Worm (Caenorhabditis elegans): ENCODE data around the gene puf-9.

Gene puf-9

ce11 chrX:5841060-5841642, at the start of gene puf-9 (continued):
- no peak for TF ChIP-seq sox-4 (tag; optimal IDR thresholded peaks at IDR 0.05)
- peak; percentile 46 for TF ChIP-seq unc-86 (tag; optimal IDR thresholded peaks at IDR 0.05)
- TF ChIP-seq ceh-45 (GFP tag; IDR thresholded peaks at IDR 0.05) = no peak
- no peak for TF ChIP-seq ceh-24 (tag; optimal IDR thresholded peaks at IDR 0.05)
- peak; percentile 49 for TF ChIP-seq ceh-6 (GFP tag; optimal IDR thresholded peaks at IDR 0.05)
- peak; percentile 95 for TF ChIP-seq ceh-31 (tag; optimal IDR thresholded peaks at IDR 0.05)
- no peak for TF ChIP-seq C38D4.7 (GFP tag; optimal IDR thresholded peaks at IDR 0.05)
- TF ChIP-seq pqm-1 (tag; optimal IDR thresholded peaks at IDR 0.05) = peak; percentile 71
- TF ChIP-seq nhr-11 (tag; optimal IDR thresholded peaks at IDR 0.05) = no peak
- no peak for TF ChIP-seq zip-5 (tag; optimal IDR thresholded peaks at IDR 0.05)
- TF ChIP-seq ttx-3 (tag; optimal IDR thresholded peaks at IDR 0.05) = no peak
- peak; percentile 71 for TF ChIP-seq syd-9 (tag; optimal IDR thresholded peaks at IDR 0.05)
- peak; percentile 78 for TF ChIP-seq pax-1 (tag; optimal IDR thresholded peaks at IDR 0.05)
- TF ChIP-seq madf-2 (tag; optimal IDR thresholded peaks at IDR 0.05) = peak; percentile 62
- peak; percentile 46 for TF ChIP-seq pha-2 (tag; optimal IDR thresholded peaks at IDR 0.05)
- TF ChIP-seq K02D7.2 (tag; optimal IDR thresholded peaks at IDR 0.05) = peak; percentile 25
- no peak for TF ChIP-seq npax-4 (tag; optimal IDR thresholded peaks at IDR 0.05)

ce11 chrX:5794432-5794831, 47.0 kb upstream of the puf-9 start:
- no peak for TF ChIP-seq pha-2 (tag; optimal IDR thresholded peaks at IDR 0.05)
- TF ChIP-seq nhr-11 (tag; optimal IDR thresholded peaks at IDR 0.05) = no peak
- TF ChIP-seq syd-9 (tag; optimal IDR thresholded peaks at IDR 0.05) = no peak
- TF ChIP-seq tbx-7 (tag; optimal IDR thresholded peaks at IDR 0.05) = no peak
- TF ChIP-seq npax-4 (tag; optimal IDR thresholded peaks at IDR 0.05) = no peak
- no peak for TF ChIP-seq hlh-6 (tag; optimal IDR thresholded peaks at IDR 0.05)
- TF ChIP-seq unc-3 (GFP tag; conservative IDR thresholded peaks at IDR 0.05) = no peak
- no peak for TF ChIP-seq unc-3 (tag; optimal IDR thresholded peaks at IDR 0.05)
- no peak for TF ChIP-seq ceh-48 (tag; optimal IDR thresholded peaks at IDR 0.05)
- no peak for TF ChIP-seq ceh-2 (tag; optimal IDR thresholded peaks at IDR 0.05)
- TF ChIP-seq rnt-1 (tag; optimal IDR thresholded peaks at IDR 0.05) = no peak
- no peak for TF ChIP-seq lim-6 (tag; optimal IDR thresholded peaks at IDR 0.05)

ce11 chrX:5798690-5799089, 42.7 kb upstream of the puf-9 start, which contains the start of gene F46G11.4:
TSS of gene F46G11.4 (minus strand) at chrX:5798790.
- TF ChIP-seq unc-42 (tag; optimal IDR thresholded peaks at IDR 0.05) (no peak), pax-1 (tag; optimal IDR thresholded peaks at IDR 0.05) (no peak), nhr-11 (tag; optimal IDR thresholded peaks at IDR 0.05) (no peak), ceh-22 (tag; optimal IDR thresholded peaks at IDR 0.05) (no peak), elt-4 (tag; optimal IDR thresholded peaks at IDR 0.05) (no peak), npax-4 (tag; optimal IDR thresholded peaks at IDR 0.05) (no peak), pha-2 (tag; optimal IDR thresholded peaks at IDR 0.05) (no peak), elt-2 (tag; optimal IDR thresholded peaks at IDR 0.05) (no peak)

- TF ChIP-seq unc-42 (tag; optimal IDR thresholded peaks at IDR 0.05) = peak; percentile 99
- TF ChIP-seq mec-3 (tag; optimal IDR thresholded peaks at IDR 0.05; ENCODE audit: borderline replicate concordance) = no peak
- peak; percentile 49 for TF ChIP-seq ceh-31 (tag; optimal IDR thresholded peaks at IDR 0.05)
Observed at ce11 chrX:5799229-5799628, 42.2 kb upstream of the puf-9 start.

ce11 chrX:5801156-5801592, 40.2 kb upstream of the puf-9 start:
- TF ChIP-seq madf-2 (tag; optimal IDR thresholded peaks at IDR 0.05) (peak; percentile 90), fax-1 (tag; optimal IDR thresholded peaks at IDR 0.05) (peak; percentile 86), ceh-48 (tag; optimal IDR thresholded peaks at IDR 0.05) (peak; percentile 78), ahr-1 (tag; optimal IDR thresholded peaks at IDR 0.05) (peak; percentile 74), pha-2 (tag; optimal IDR thresholded peaks at IDR 0.05) (peak; percentile 83), C38D4.7 (GFP tag; optimal IDR thresholded peaks at IDR 0.05) (peak; percentile 80), unc-86 (tag; optimal IDR thresholded peaks at IDR 0.05) (peak; percentile 65), pax-1 (tag; optimal IDR thresholded peaks at IDR 0.05) (no peak), pros-1 (tag; optimal IDR thresholded peaks at IDR 0.05) (no peak), elt-4 (tag; optimal IDR thresholded peaks at IDR 0.05) (no peak), ceh-2 (tag; optimal IDR thresholded peaks at IDR 0.05) (peak; percentile 65), pha-4 (tag; optimal IDR thresholded peaks at IDR 0.05) (no peak), hlh-6 (tag; optimal IDR thresholded peaks at IDR 0.05) (peak; percentile 77), C08G9.2 (tag; optimal IDR thresholded peaks at IDR 0.05) (peak; percentile 77), ceh-34 (tag; optimal IDR thresholded peaks at IDR 0.05) (peak; percentile 78), ceh-19 (GFP tag; optimal IDR thresholded peaks at IDR 0.05) (peak; percentile 92), dve-1 (tag; optimal IDR thresholded peaks at IDR 0.05) (peak; percentile 89), tbx-2 (tag; optimal IDR thresholded peaks at IDR 0.05) (peak; percentile 82), lin-11 (tag; optimal IDR thresholded peaks at IDR 0.05) (peak; percentile 77), unc-42 (tag; optimal IDR thresholded peaks at IDR 0.05) (peak; percentile 92), nhr-11 (tag; optimal IDR thresholded peaks at IDR 0.05) (no peak), F13H6.1 (tag; optimal IDR thresholded peaks at IDR 0.05) (peak; percentile 84), unc-3 (GFP tag; conservative IDR thresholded peaks at IDR 0.05) (peak; percentile 78), unc-3 (tag; optimal IDR thresholded peaks at IDR 0.05) (peak; percentile 73), zip-5 (tag; optimal IDR thresholded peaks at IDR 0.05) (peak; percentile 36), unc-55 (GFP tag; optimal IDR thresholded peaks at IDR 0.05) (peak; percentile 71), K02D7.2 (tag; optimal IDR thresholded peaks at IDR 0.05) (peak; percentile 79)
